Worm (Caenorhabditis elegans) whole organism, L2 larva: Measurements from ENCODE around the gene str-114.

Experiments
- R02D3.7 ChIP-seq: fragments of 150-350 bp; optimal IDR thresholded peaks from 2 replicates; lab custom pipeline; 2014; ENCODE audit warnings: missing biosample characterization, missing genetic modification characterization
- elt-3 ChIP-seq: sonication (generic microtip); optimal IDR thresholded peaks from 2 replicates; lab custom pipeline; 2017; ENCODE audit warnings: missing biosample characterization, missing genetic modification characterization
- mdl-1 ChIP-seq, 2 experiments: fragments of 150-350 bp in 1 of 2; sonication (generic microtip) in 1 of 2; optimal IDR thresholded peaks; 2 replicates each; lab custom pipeline; 2017; ENCODE audit warnings: missing biosample characterization in 2 of 2, missing genetic modification characterization in 2 of 2
- nhr-237 ChIP-seq: fragments of 150-350 bp; optimal IDR thresholded peaks from 2 replicates; lab custom pipeline; 2014; ENCODE audit warnings: missing biosample characterization, missing genetic modification characterization
- skn-1 ChIP-seq: sonication (generic microtip); optimal IDR thresholded peaks from 2 replicates; lab custom pipeline; 2017; ENCODE audit warnings: missing biosample characterization, missing genetic modification characterization
- unc-55 ChIP-seq: fragments of 150-350 bp; sonication (generic microtip); optimal IDR thresholded peaks from 3 replicates; lab custom pipeline; 2014; ENCODE audit warnings: missing biosample characterization, missing genetic modification reagents, missing genetic modification characterization

DNA sequence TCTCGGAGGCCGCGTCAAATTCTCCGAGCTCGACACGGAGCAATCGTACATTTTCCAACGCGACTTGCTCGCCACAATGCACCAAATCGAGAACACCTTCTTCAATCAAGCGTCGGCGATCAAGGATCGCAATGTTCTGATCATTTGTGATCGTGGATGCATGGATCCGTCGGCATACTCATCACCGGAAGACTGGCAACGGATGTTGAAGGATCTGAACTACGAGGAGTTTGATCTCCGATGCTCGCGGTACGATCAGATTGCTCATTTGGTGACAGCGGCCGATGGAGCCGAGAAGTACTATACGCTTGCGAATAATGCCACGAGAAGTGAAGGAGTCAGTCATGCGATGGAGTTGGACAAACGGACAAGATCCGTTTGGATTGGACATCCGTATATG lies 48.9 kb downstream of the str-114 start:
- TF ChIP-seq skn-1 (no peak), unc-55 (no peak), mdl-1 (tag; optimal IDR thresholded peaks at IDR 0.05; lab: Kevin White, UChicago) (no peak), elt-3 (tag; lab: Kevin White, UChicago) (no peak), nhr-237 (tag; lab: Kevin White, UChicago) (no peak), R02D3.7 (tag; lab: Kevin White, UChicago) (no peak)
